Worm (Caenorhabditis elegans) whole organism, L4 larva: ENCODE results near the gene F57B1.9.

Experiments
- D1046.2 ChIP-seq: fragments of 200-800 bp; sonication (Bioruptor generic); IDR thresholded peaks from 2 replicates; pipeline ENCODE4 v1.3.6; 2022; ENCODE audit warnings: missing genetic modification characterization, missing compliant biosample characterization
- F10B5.3 ChIP-seq: sonication (generic microtip); optimal IDR thresholded peaks from 2 replicates; lab custom pipeline; 2016; ENCODE audit warnings: mild to moderate bottlenecking, missing genetic modification characterization, missing compliant biosample characterization
- F44E2.7 ChIP-seq: fragments of 200-800 bp; sonication (Bioruptor generic); IDR thresholded peaks from 2 replicates; pipeline ENCODE4 v2.1.2; 2022; ENCODE audit warnings: missing genetic modification characterization, missing compliant biosample characterization
- Y75B8A.6 ChIP-seq: fragments of 200-800 bp; sonication (Bioruptor generic); IDR thresholded peaks from 2 replicates; pipeline ENCODE4 v1.3.6; 2022; ENCODE audit warnings: missing genetic modification reagents, missing genetic modification characterization, missing compliant biosample characterization
- ZK546.5 ChIP-seq, 2 experiments: sonication (generic microtip); optimal IDR thresholded peaks; 2 replicates each; lab custom pipeline; 2017; ENCODE audit warnings: missing biosample characterization in 2 of 2, missing genetic modification characterization in 2 of 2
- aha-1 ChIP-seq: fragments of 150-350 bp; peaks from one replicate; lab custom pipeline; 2014; ENCODE audit warnings: missing biosample characterization, missing genetic modification characterization
- ama-1 ChIP-seq: fragments of 150-350 bp; optimal IDR thresholded peaks from 2 replicates; lab custom pipeline; 2014; ENCODE audit warnings: inconsistent platforms, mixed read lengths
- ctbp-1 ChIP-seq: fragments of 200-800 bp; sonication (Bioruptor generic); IDR thresholded peaks from 2 replicates; pipeline ENCODE4 v1.3.6; 2022; ENCODE audit warnings: missing genetic modification reagents, missing genetic modification characterization, missing compliant biosample characterization
- dmd-6 ChIP-seq: fragments of 200-800 bp; sonication (Bioruptor generic); IDR thresholded peaks from 2 replicates; pipeline ENCODE4 v1.3.6; 2022; ENCODE audit warnings: missing genetic modification reagents, missing genetic modification characterization, missing compliant biosample characterization
- gei-8 ChIP-seq: fragments of 200-800 bp; sonication (Bioruptor generic); optimal IDR thresholded peaks from 2 replicates; lab custom pipeline; 2018; ENCODE audit warnings: mild to moderate bottlenecking, missing genetic modification characterization, missing compliant biosample characterization
- lim-7 ChIP-seq: fragments of 200-800 bp; sonication (Bioruptor generic); IDR thresholded peaks from 2 replicates; pipeline ENCODE4 v1.3.6; 2022; ENCODE audit warnings: missing genetic modification characterization, missing compliant biosample characterization
- madf-9 ChIP-seq: fragments of 200-800 bp; sonication (Bioruptor generic); conservative IDR thresholded peaks from 2 replicates; pipeline ENCODE4 v1.3.6; 2022; ENCODE audit warnings: missing genetic modification reagents, missing genetic modification characterization, missing compliant biosample characterization
- mep-1 ChIP-seq: fragments of 150-350 bp; sonication (generic microtip); optimal IDR thresholded peaks from 3 replicates; lab custom pipeline; 2014; ENCODE audit warnings: missing biosample characterization, missing genetic modification characterization
- mes-2 ChIP-seq: sonication (generic microtip); optimal IDR thresholded peaks from 2 replicates; lab custom pipeline; 2016; ENCODE audit warnings: missing genotype, mild to moderate bottlenecking, missing genetic modification characterization, missing compliant biosample characterization; ENCODE audit not compliant: poor library complexity, severe bottlenecking
- nhr-102 ChIP-seq: sonication (generic microtip); optimal IDR thresholded peaks from 2 replicates; lab custom pipeline; 2016; ENCODE audit warnings: mild to moderate bottlenecking, missing genetic modification characterization, moderate library complexity, missing compliant biosample characterization
- nhr-6 ChIP-seq: fragments of 150-350 bp; optimal IDR thresholded peaks from 2 replicates; lab custom pipeline; 2014; ENCODE audit warnings: missing biosample characterization, missing genetic modification characterization
- nhr-76 ChIP-seq: fragments of 150-350 bp; optimal IDR thresholded peaks from 2 replicates; lab custom pipeline; 2014; ENCODE audit warnings: missing biosample characterization, missing genetic modification characterization
- rbr-2 ChIP-seq: sonication (generic microtip); optimal IDR thresholded peaks from 2 replicates; lab custom pipeline; 2016; ENCODE audit warnings: missing genotype, missing genetic modification characterization, missing compliant biosample characterization
- sdz-12 ChIP-seq: fragments of 200-800 bp; sonication (Bioruptor generic); optimal IDR thresholded peaks from 2 replicates; lab custom pipeline; 2018; ENCODE audit warnings: mild to moderate bottlenecking, missing genetic modification characterization, missing compliant biosample characterization
- snpc-4 ChIP-seq: fragments of 150-350 bp; optimal IDR thresholded peaks from 2 replicates; lab custom pipeline; 2014; ENCODE audit warnings: missing biosample characterization, missing genetic modification characterization
- tra-1 ChIP-seq: fragments of 200-800 bp; sonication (Bioruptor generic); IDR thresholded peaks from 2 replicates; pipeline ENCODE4 v1.3.6; 2022; ENCODE audit warnings: missing genetic modification reagents, missing genetic modification characterization, missing compliant biosample characterization
- unc-62 ChIP-seq, 3 experiments: fragments of 150-350 bp in 1 of 3; sonication (generic microtip); optimal IDR thresholded peaks in 2 of 3; peaks in 1 of 3; 1 replicate in 1 of 3; 2 replicates in 2 of 3; lab custom pipeline; 2014 to 2017; ENCODE audit warnings: missing biosample characterization in 3 of 3, missing genetic modification characterization in 3 of 3, missing genetic modification reagents in 3 of 3, missing genotype in 1 of 3
- vab-7 ChIP-seq: fragments of 200-800 bp; sonication (Bioruptor generic); IDR thresholded peaks from 2 replicates; pipeline ENCODE4 v1.3.6; 2022; ENCODE audit warnings: missing genetic modification reagents, missing genetic modification characterization, missing compliant biosample characterization
- zag-1 ChIP-seq: fragments of 150-350 bp; optimal IDR thresholded peaks from 2 replicates; lab custom pipeline; 2014; ENCODE audit warnings: missing biosample characterization, missing genetic modification characterization
- ztf-11 ChIP-seq: fragments of 150-350 bp; optimal IDR thresholded peaks from 2 replicates; lab custom pipeline; 2014; ENCODE audit warnings: missing biosample characterization, missing genetic modification characterization
- ztf-7 ChIP-seq: fragments of 150-350 bp; optimal IDR thresholded peaks from 2 replicates; lab custom pipeline; 2014; ENCODE audit warnings: missing biosample characterization, missing genetic modification characterization

Gene F57B1.9

ce11 chrV:13163841-13164240, 33.9 kb downstream of the F57B1.9 start (continued):
- TF ChIP-seq gei-8: no peak

- TF ChIP-seq gei-8: no peak
- TF ChIP-seq sdz-12 (GFP tag; lab: Kevin White, UChicago): no peak
- no peak for TF ChIP-seq vab-7 (GFP tag; lab: Robert Waterston, UW)
- TF ChIP-seq D1046.2 (GFP tag; lab: Robert Waterston, UW): no peak
- TF ChIP-seq snpc-4 (tag; lab: Kevin White, UChicago): peak; percentile 73
- peak; percentile 6 for TF ChIP-seq mes-2 (tag; lab: Kevin White, UChicago)
- TF ChIP-seq, all 104 proteins: peak for 2
These were observed 34.8 kb downstream of the F57B1.9 start for ce11 chrV:13162885-13163284.

- TF ChIP-seq zag-1 (tag; lab: Kevin White, UChicago) (no peak), aha-1 (peak; percentile 60)
These were observed 36.7 kb downstream of the F57B1.9 start for ce11 chrV:13161052-13161451.

DNA sequence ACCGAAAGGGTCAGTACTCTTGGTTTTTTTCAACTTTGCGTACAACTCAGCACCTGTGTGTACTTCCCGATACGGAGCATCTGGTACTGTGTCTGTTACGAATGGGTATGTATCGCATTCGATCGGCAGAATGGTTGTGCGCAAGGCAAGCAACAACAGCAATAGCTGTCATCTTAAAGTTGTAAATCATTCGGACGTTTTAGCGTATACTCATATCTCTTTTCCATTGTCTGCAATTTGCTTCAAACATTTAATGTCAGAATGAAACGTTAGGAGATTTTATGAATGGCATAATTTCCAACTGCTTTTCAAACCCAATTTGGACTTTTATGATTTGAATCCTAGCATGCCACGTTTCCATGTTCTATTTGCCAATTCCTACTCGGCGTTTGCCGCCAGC, 40.6 kb downstream of the F57B1.9 start:
- no peak for TF ChIP-seq Y75B8A.6 (GFP tag; lab: Robert Waterston, UW)
- peak in 1 of 2 experiments; percentile 38 for TF ChIP-seq unc-62 (GFP tag; optimal IDR thresholded peaks at IDR 0.05 in 1 of 2; lab: Kevin White, UChicago)
- TF ChIP-seq unc-62 (tag; optimal IDR thresholded peaks at IDR 0.05; lab: Kevin White, UChicago): no peak

DNA sequence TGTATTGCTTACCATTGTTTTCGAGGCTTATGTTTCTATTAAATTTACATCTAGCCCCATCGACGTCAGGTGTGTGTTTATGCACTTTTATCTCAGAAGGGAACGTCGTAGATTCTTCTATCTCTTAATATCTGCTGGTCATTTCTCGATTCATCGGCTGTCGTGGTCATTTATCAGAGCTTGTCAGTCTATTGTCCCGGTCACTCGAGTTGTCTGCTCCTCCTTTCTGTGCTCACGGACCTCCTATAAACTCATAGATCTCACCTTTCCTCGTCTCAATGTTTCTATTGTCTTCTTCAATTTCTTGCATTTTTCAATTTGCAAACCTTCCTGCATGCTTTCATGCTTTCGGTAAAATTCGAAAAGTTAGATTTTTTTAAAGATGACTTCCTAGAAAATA, 43.5 kb downstream of the F57B1.9 start:
- TF ChIP-seq tra-1 (GFP tag; lab: Robert Waterston, UW): no peak
- no peak for TF ChIP-seq mep-1 (tag; lab: Kevin White, UChicago)
- no peak for TF ChIP-seq F10B5.3 (tag; lab: Kevin White, UChicago)
- no peak for TF ChIP-seq nhr-6 (tag; lab: Kevin White, UChicago)
- TF ChIP-seq nhr-102 (tag; lab: Kevin White, UChicago): no peak
- no peak for TF ChIP-seq Y75B8A.6 (GFP tag; lab: Robert Waterston, UW)

DNA sequence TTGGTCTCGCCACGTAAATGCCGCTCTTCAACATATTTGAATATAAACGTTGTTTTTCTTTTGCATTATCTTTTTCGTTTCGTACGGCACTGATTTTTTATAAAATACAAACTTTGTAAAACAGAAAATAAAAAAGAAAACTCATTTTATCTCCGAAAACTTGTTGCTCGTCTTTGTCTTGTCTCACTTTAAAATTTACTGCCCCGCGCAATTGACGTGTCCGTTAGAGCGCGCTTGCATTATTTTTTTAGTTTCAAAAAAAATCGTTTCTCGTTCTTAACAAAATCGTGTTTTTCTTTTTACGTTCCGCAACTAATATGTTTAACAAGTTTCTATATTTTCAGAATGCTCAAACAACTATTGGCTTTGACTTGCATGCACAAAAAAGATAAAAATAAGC, 45.1 kb downstream of the F57B1.9 start, which contains the start of gene noca-1:
noca-1 (plus strand) TSS at position 345 of the 400 bp plus-strand sequence.
- TF ChIP-seq ztf-7 (tag; lab: Kevin White, UChicago) (no peak), Y75B8A.6 (GFP tag; lab: Robert Waterston, UW) (no peak), lim-7 (GFP tag; lab: Robert Waterston, UW) (no peak), dmd-6 (GFP tag; lab: Robert Waterston, UW) (no peak), ama-1 (lab: Kevin White, UChicago) (no peak), madf-9 (GFP tag; lab: Robert Waterston, UW) (no peak), rbr-2 (tag; lab: Kevin White, UChicago) (no peak), ztf-11 (tag; lab: Kevin White, UChicago) (no peak), ctbp-1 (GFP tag; lab: Robert Waterston, UW) (no peak), ZK546.5 (tag; optimal IDR thresholded peaks at IDR 0.05; lab: Kevin White, UChicago) (no peak), nhr-76 (tag; lab: Kevin White, UChicago) (no peak), F44E2.7 (no peak)
